Fruit fly (Drosophila melanogaster) whole organism, embryonic: ENCODE results near the gene Sec20.

Source experiments
- Atf6 ChIP-seq: fragments of 200-800 bp; sonication (Bioruptor generic); IDR thresholded peaks from 2 replicates; pipeline ENCODE4 v1.3.6; 2022; ENCODE audit warnings: missing biosample characterization, missing genetic modification characterization
- BEAF-32 ChIP-seq: fragments of 200-800 bp; sonication (Bioruptor generic); optimal IDR thresholded peaks from 3 replicates; lab custom pipeline; 2017; ENCODE audit warnings: missing biosample characterization, missing genetic modification characterization, mild to moderate bottlenecking, moderate library complexity, missing genetic modification reagents
- CG10267 ChIP-seq: fragments of 200-800 bp; sonication (Bioruptor generic); optimal IDR thresholded peaks from 2 replicates; lab custom pipeline; 2018; ENCODE audit warnings: missing biosample characterization, mild to moderate bottlenecking, missing genetic modification characterization, moderate library complexity
- CG12391 ChIP-seq: fragments of 200-800 bp; sonication (Bioruptor generic); optimal IDR thresholded peaks from 3 replicates; lab custom pipeline; 2018; ENCODE audit warnings: missing biosample characterization, mild to moderate bottlenecking, missing genetic modification characterization, moderate library complexity
- CG17359 ChIP-seq: fragments of 200-800 bp; sonication (Bioruptor generic); optimal IDR thresholded peaks from 3 replicates; lab custom pipeline; 2018; ENCODE audit warnings: missing biosample characterization, mild to moderate bottlenecking, missing genetic modification characterization, moderate library complexity
- CG2116 ChIP-seq: fragments of 200-800 bp; sonication (Bioruptor generic); optimal IDR thresholded peaks from 3 replicates; lab custom pipeline; 2018; ENCODE audit warnings: missing biosample characterization, mild to moderate bottlenecking, missing genetic modification characterization
- CG3065 ChIP-seq: fragments of 200-800 bp; sonication (Bioruptor generic); optimal IDR thresholded peaks from 2 replicates; lab custom pipeline; 2016; ENCODE audit warnings: missing biosample characterization, missing genetic modification characterization
- CG31224 ChIP-seq: fragments of 200-800 bp; sonication (Bioruptor generic); IDR thresholded peaks from 2 replicates; pipeline ENCODE4 v1.3.6; 2022; ENCODE audit warnings: missing biosample characterization, missing genetic modification characterization
- CG31388 ChIP-seq: fragments of 200-800 bp; sonication (Bioruptor generic); optimal IDR thresholded peaks from 2 replicates; lab custom pipeline; 2016; ENCODE audit warnings: missing biosample characterization, missing genetic modification characterization
- CG31441 ChIP-seq: fragments of 200-800 bp; sonication (Bioruptor generic); IDR thresholded peaks from 2 replicates; pipeline ENCODE4 v1.3.6; 2022; ENCODE audit warnings: missing biosample characterization, missing genetic modification characterization
- CG32767 ChIP-seq: fragments of 200-800 bp; sonication (Bioruptor generic); IDR thresholded peaks from 2 replicates; pipeline ENCODE4 v1.3.6; 2022; ENCODE audit warnings: missing biosample characterization, missing genetic modification characterization
- CG32772 ChIP-seq: fragments of 200-800 bp; sonication (Bioruptor generic); IDR thresholded peaks from 2 replicates; pipeline ENCODE4 v1.3.6; 2022; ENCODE audit warnings: missing biosample characterization, missing genetic modification characterization
- CG3726 ChIP-seq: fragments of 200-800 bp; sonication (Bioruptor generic); IDR thresholded peaks from 3 replicates; pipeline ENCODE4, ENCODE4 v1.3.6; 2022; ENCODE audit warnings: missing biosample characterization, missing genetic modification characterization
- CG4282 ChIP-seq: fragments of 200-800 bp; sonication (Bioruptor generic); optimal IDR thresholded peaks from 2 replicates; lab custom pipeline; 2016; ENCODE audit warnings: missing biosample characterization, missing genetic modification characterization
- CG43689 ChIP-seq: fragments of 200-800 bp; sonication (Bioruptor generic); IDR thresholded peaks from 2 replicates; pipeline ENCODE4 v1.3.6; 2022; ENCODE audit warnings: missing biosample characterization, missing genetic modification characterization
- CG6813 ChIP-seq: fragments of 200-800 bp; sonication (Bioruptor generic); optimal IDR thresholded peaks from 2 replicates; lab custom pipeline; 2017; ENCODE audit warnings: missing biosample characterization, missing genetic modification characterization, mild to moderate bottlenecking, moderate library complexity, missing genetic modification reagents
- CG8388 ChIP-seq: fragments of 200-800 bp; sonication (Bioruptor generic); optimal IDR thresholded peaks from 2 replicates; lab custom pipeline; 2019; ENCODE audit warnings: missing biosample characterization, mild to moderate bottlenecking, missing genetic modification characterization, moderate library complexity
- D ChIP-seq, 2 experiments: fragments of 200-800 bp in 1 of 2; fragments of >200 bp in 1 of 2; sonication (Bioruptor generic) in 1 of 2; optimal IDR thresholded peaks; 2 replicates in 1 of 2; 3 replicates in 1 of 2; lab custom pipeline; 2017; ENCODE audit warnings: mild to moderate bottlenecking in 1 of 2, missing biosample characterization in 1 of 2, missing genetic modification characterization in 1 of 2, missing genetic modification reagents in 1 of 2
- Dbx ChIP-seq: fragments of 200-800 bp; sonication (Bioruptor generic); IDR thresholded peaks from 3 replicates; pipeline ENCODE4 v1.3.6; 2022; ENCODE audit warnings: missing biosample characterization, missing genetic modification characterization
- Deaf1 ChIP-seq: fragments of 200-800 bp; optimal IDR thresholded peaks from 3 replicates; lab custom pipeline; 2019; ENCODE audit warnings: missing biosample characterization, mild to moderate bottlenecking, missing genetic modification characterization, moderate library complexity
- HLHmδ ChIP-seq: fragments of 200-800 bp; sonication (Bioruptor generic); optimal IDR thresholded peaks from 2 replicates; lab custom pipeline; 2018; ENCODE audit warnings: missing biosample characterization, mild to moderate bottlenecking, missing genetic modification characterization, moderate library complexity
- Hand ChIP-seq: fragments of 200-800 bp; sonication (Bioruptor generic); optimal IDR thresholded peaks from 2 replicates; lab custom pipeline; 2017; ENCODE audit warnings: mild to moderate bottlenecking, missing biosample characterization, missing genetic modification reagents, missing genetic modification characterization
- Hr78 ChIP-seq, 2 experiments: fragments of 200-800 bp in 1 of 2; fragments of >200 bp in 1 of 2; sonication (Bioruptor generic) in 1 of 2; optimal IDR thresholded peaks; 2 replicates each; lab custom pipeline; 2017 to 2019; ENCODE audit warnings: missing biosample characterization in 2 of 2, missing genetic modification characterization in 2 of 2, mild to moderate bottlenecking in 1 of 2, moderate library complexity in 1 of 2
- Jarid2 ChIP-seq: fragments of 200-800 bp; sonication (Bioruptor generic); optimal IDR thresholded peaks from 3 replicates; lab custom pipeline; 2017; ENCODE audit warnings: mild to moderate bottlenecking, missing biosample characterization, missing genetic modification reagents, missing genetic modification characterization
- Mad ChIP-seq: fragments of 200-800 bp; sonication (Bioruptor generic); optimal IDR thresholded peaks from 2 replicates; lab custom pipeline; 2016; ENCODE audit warnings: missing biosample characterization, missing genetic modification characterization
- Med ChIP-seq: fragments of 200-800 bp; sonication (Bioruptor generic); peaks from one replicate; lab custom pipeline; 2016; ENCODE audit warnings: missing biosample characterization, missing genetic modification characterization, mild to moderate bottlenecking, inconsistent platforms, moderate library complexity
- Stat92E ChIP-seq, 3 experiments: fragments of >200 bp in 2 of 3; fragments of 200-800 bp in 1 of 3; sonication (Bioruptor generic) in 1 of 3; optimal IDR thresholded peaks; 2 replicates each; lab custom pipeline; 2017 to 2019; ENCODE audit warnings: missing biosample characterization in 3 of 3, missing genetic modification characterization in 3 of 3, mild to moderate bottlenecking in 1 of 3, moderate library complexity in 1 of 3
- Trl ChIP-seq, 3 experiments: fragments of >200 bp in 2 of 3; fragments of 200-800 bp in 1 of 3; sonication (Bioruptor generic) in 1 of 3; optimal IDR thresholded peaks; 2 replicates in 1 of 3; 3 replicates in 2 of 3; lab custom pipeline; 2016 to 2017; ENCODE audit warnings: missing biosample characterization in 1 of 3, missing genetic modification characterization in 1 of 3
- abd-A ChIP-seq: fragments of 200-800 bp; sonication (Bioruptor generic); optimal IDR thresholded peaks from 3 replicates; lab custom pipeline; 2019; ENCODE audit warnings: missing biosample characterization, mild to moderate bottlenecking, missing genetic modification characterization, moderate library complexity
- ato ChIP-seq: fragments of 200-800 bp; sonication (Bioruptor generic); IDR thresholded peaks from 2 replicates; pipeline ENCODE4 v1.3.6; 2022; ENCODE audit warnings: missing biosample characterization, missing genetic modification characterization; ENCODE audit not compliant: partially characterized antibody
- bsh ChIP-seq, 2 experiments: fragments of 200-800 bp; sonication (Bioruptor generic); optimal IDR thresholded peaks; 2 replicates each; lab custom pipeline; 2017 to 2018; ENCODE audit warnings: mild to moderate bottlenecking in 2 of 2, missing biosample characterization in 2 of 2, missing genetic modification characterization in 2 of 2, moderate library complexity in 1 of 2
- chinmo ChIP-seq: fragments of 200-800 bp; sonication (Bioruptor generic); IDR thresholded peaks from 4 replicates; pipeline ENCODE4 v1.3.6; 2022; ENCODE audit warnings: missing biosample characterization, missing genetic modification characterization; ENCODE audit not compliant: partially characterized antibody
- crol ChIP-seq: fragments of 200-800 bp; sonication (Bioruptor generic); IDR thresholded peaks from 2 replicates; pipeline ENCODE4 v1.3.6; 2022; ENCODE audit warnings: missing biosample characterization, missing genetic modification characterization
- crp ChIP-seq, 2 experiments: fragments of 200-800 bp; sonication (Bioruptor generic); optimal IDR thresholded peaks; 2 replicates in 1 of 2; 3 replicates in 1 of 2; lab custom pipeline; 2017; ENCODE audit warnings: missing biosample characterization in 2 of 2, missing genetic modification characterization in 2 of 2, mild to moderate bottlenecking in 1 of 2, moderate library complexity in 1 of 2
- emc ChIP-seq: fragments of 200-800 bp; sonication (Bioruptor generic); optimal IDR thresholded peaks from 2 replicates; lab custom pipeline; 2016; ENCODE audit warnings: missing biosample characterization, missing genetic modification characterization
- gcm ChIP-seq: fragments of 200-800 bp; sonication (Bioruptor generic); optimal IDR thresholded peaks from 2 replicates; lab custom pipeline; 2019; ENCODE audit warnings: missing biosample characterization, mild to moderate bottlenecking, missing genetic modification characterization, moderate library complexity
- gfzf ChIP-seq: fragments of 200-800 bp; sonication (Bioruptor generic); optimal IDR thresholded peaks from 2 replicates; lab custom pipeline; 2016; ENCODE audit warnings: missing biosample characterization, mild to moderate bottlenecking, missing genetic modification characterization, moderate library complexity
- salm ChIP-seq: fragments of 200-800 bp; sonication (Bioruptor generic); optimal IDR thresholded peaks from 2 replicates; lab custom pipeline; 2018; ENCODE audit warnings: missing biosample characterization, mild to moderate bottlenecking, missing genetic modification characterization
- shn ChIP-seq: fragments of 200-800 bp; sonication (Bioruptor generic); optimal IDR thresholded peaks from 3 replicates; lab custom pipeline; 2016; ENCODE audit warnings: missing biosample characterization, missing genetic modification characterization
- toy ChIP-seq: fragments of 200-800 bp; sonication (Bioruptor generic); IDR thresholded peaks from 2 replicates; pipeline ENCODE4 v1.3.6; 2022; ENCODE audit warnings: missing biosample characterization, missing genetic modification characterization
- vfl ChIP-seq: fragments of 200-800 bp; sonication (Bioruptor generic); optimal IDR thresholded peaks from 2 replicates; lab custom pipeline; 2016; ENCODE audit warnings: missing biosample characterization, missing genetic modification characterization
- vnd ChIP-seq: fragments of 200-800 bp; sonication (Bioruptor generic); IDR thresholded peaks from 3 replicates; pipeline ENCODE4 v1.3.6; 2022; ENCODE audit warnings: missing biosample characterization, missing genetic modification characterization; ENCODE audit not compliant: partially characterized antibody

Gene Sec20

dm6 chr3R:5801703-5802436, 22.5 kb downstream of the Sec20 start, which contains the start of gene CG11000:
CG11000 (plus strand) TSS chr3R:5802328.
- TF ChIP-seq shn (no peak), Deaf1 (tag; lab: Kevin White, UChicago) (peak; percentile 98), BEAF-32 (GFP tag; lab: Kevin White, UChicago) (no peak), Med (peak; percentile 58), chinmo (GFP tag; lab: Robert Waterston, UW) (0 out of 4 replicates have a peak, but pooled peaks have one; percentile 21), CG3065 (GFP tag; lab: Kevin White, UChicago) (no peak), Trl (optimal IDR thresholded peaks at IDR 0.05; lab: Kevin White, UChicago) (peak in 1 of 2 experiments; percentile 27), Trl (GFP tag; optimal IDR thresholded peaks at IDR 0.05; lab: Kevin White, UChicago) (no peak), crp (GFP tag; optimal IDR thresholded peaks at IDR 0.05; lab: Kevin White, UChicago) (no peak), CG3726 (no peak), CG32772 (GFP tag; lab: Robert Waterston, UW) (no peak), abd-A (tag; lab: Kevin White, UChicago) (peak; percentile 89), crol (GFP tag; lab: Robert Waterston, UW) (peak; percentile 49; the same call in 1 of the 2 replicates), Dbx (GFP tag; lab: Robert Waterston, UW) (0 out of 3 replicates have a peak, but pooled peaks have one; percentile 8), Mad (no peak), Hr78 (GFP tag; optimal IDR thresholded peaks at IDR 0.05; lab: Kevin White, UChicago) (no peak), vfl (GFP tag; lab: Kevin White, UChicago) (no peak), CG31224 (peak; percentile 63; the same call in 1 of the 2 replicates)

- TF ChIP-seq CG8388 (no peak), CG2116 (GFP tag; lab: Kevin White, UChicago) (no peak)
Measured at dm6 chr3R:5797709-5798108, 26.6 kb downstream of the Sec20 start.

- TF ChIP-seq CG32767 (GFP tag; lab: Robert Waterston, UW), result no peak
- TF ChIP-seq CG43689, result no peak
- TF ChIP-seq CG31441, result no peak
- no peak for TF ChIP-seq CG3726
- no peak for TF ChIP-seq Jarid2
- TF ChIP-seq CG17359, result no peak
- peak; percentile 91 for TF ChIP-seq gfzf (GFP tag; lab: Kevin White, UChicago)
- TF ChIP-seq vnd (GFP tag; lab: Robert Waterston, UW), result no peak
- no peak for TF ChIP-seq emc (GFP tag; lab: Kevin White, UChicago)
- TF ChIP-seq ato (GFP tag; lab: Robert Waterston, UW), result no peak
- TF ChIP-seq HLHmδ (GFP tag; lab: Kevin White, UChicago), result no peak
- no peak for TF ChIP-seq Stat92E (GFP tag; optimal IDR thresholded peaks at IDR 0.05; lab: Kevin White, UChicago)
- TF ChIP-seq gcm (GFP tag; lab: Kevin White, UChicago), result no peak
- no peak for TF ChIP-seq CG4282 (GFP tag; lab: Kevin White, UChicago)
- no peak for TF ChIP-seq Hand (GFP tag; lab: Kevin White, UChicago)
- TF ChIP-seq Med, result peak; percentile 65
- TF ChIP-seq bsh (GFP tag; optimal IDR thresholded peaks at IDR 0.05; lab: Kevin White, UChicago), result no peak
- no peak for TF ChIP-seq salm (tag; lab: Kevin White, UChicago)
- TF ChIP-seq CG10267, result peak; percentile 57
- TF ChIP-seq CG12391 (tag; lab: Kevin White, UChicago), result peak; percentile 27
- no peak for TF ChIP-seq D (optimal IDR thresholded peaks at IDR 0.05; lab: Kevin White, UChicago)
- no peak for TF ChIP-seq D (GFP tag; optimal IDR thresholded peaks at IDR 0.05; lab: Kevin White, UChicago)
- no peak for TF ChIP-seq CG3065 (GFP tag; lab: Kevin White, UChicago)
- TF ChIP-seq Atf6 (GFP tag; lab: Robert Waterston, UW), result no peak
- no peak for TF ChIP-seq CG6813 (GFP tag; lab: Kevin White, UChicago)
- no peak for TF ChIP-seq CG31388 (GFP tag; lab: Kevin White, UChicago)
- no peak for TF ChIP-seq toy
Measured at dm6 chr3R:5794267-5795089, 29.9 kb downstream of the Sec20 start, which contains the start of the genes PSMG1 and CG10979. PSMG1 (minus strand) TSS chr3R:5794317. CG10979 (plus strand) TSS chr3R:5794705.
